Worm (Caenorhabditis elegans) whole organism, mixed stage, embryonic: ENCODE data around the gene F59B1.6.

Source experiments
- M03D4.4 ChIP-seq: sonication (generic microtip); optimal IDR thresholded peaks from 2 replicates; lab custom pipeline; 2017; ENCODE audit warnings: mild to moderate bottlenecking, missing genetic modification characterization, missing compliant biosample characterization
- mep-1 ChIP-seq: fragments of 150-350 bp; optimal IDR thresholded peaks from 2 replicates; lab custom pipeline; 2017; ENCODE audit warnings: missing biosample characterization, missing genetic modification reagents, missing genetic modification characterization, inconsistent platforms
- snpc-4 ChIP-seq: fragments of 150-350 bp; optimal IDR thresholded peaks from 2 replicates; lab custom pipeline; 2014; ENCODE audit warnings: missing biosample characterization, missing genetic modification characterization

DNA sequence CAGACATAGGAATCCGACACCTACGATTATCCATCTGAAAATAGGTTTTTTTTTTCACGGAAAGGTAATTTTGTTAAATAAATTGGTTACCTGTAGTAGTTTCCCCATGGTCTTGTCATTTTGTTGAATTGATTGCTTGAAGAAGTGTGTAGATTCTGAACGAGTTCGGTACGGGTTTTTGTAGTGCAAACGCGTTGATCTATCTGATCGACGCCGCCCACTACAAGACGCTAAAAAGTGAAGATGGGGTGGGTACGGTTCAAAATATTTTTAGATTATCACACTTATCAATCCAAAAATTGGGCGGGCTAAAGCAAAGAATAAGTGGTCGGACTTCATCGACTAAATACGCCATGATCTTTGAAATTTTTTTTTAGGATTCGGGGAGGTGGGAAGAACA lies 17.1 kb downstream of the F59B1.6 start, which contains the start of gene T22F3.11:
- TF ChIP-seq snpc-4 (no peak), mep-1 (tag; lab: Kevin White, UChicago) (no peak), M03D4.4 (tag; lab: Kevin White, UChicago) (no peak)
